Worm (Caenorhabditis elegans): ENCODE results near the gene frpr-14.

The frpr-14 gene

DNA sequence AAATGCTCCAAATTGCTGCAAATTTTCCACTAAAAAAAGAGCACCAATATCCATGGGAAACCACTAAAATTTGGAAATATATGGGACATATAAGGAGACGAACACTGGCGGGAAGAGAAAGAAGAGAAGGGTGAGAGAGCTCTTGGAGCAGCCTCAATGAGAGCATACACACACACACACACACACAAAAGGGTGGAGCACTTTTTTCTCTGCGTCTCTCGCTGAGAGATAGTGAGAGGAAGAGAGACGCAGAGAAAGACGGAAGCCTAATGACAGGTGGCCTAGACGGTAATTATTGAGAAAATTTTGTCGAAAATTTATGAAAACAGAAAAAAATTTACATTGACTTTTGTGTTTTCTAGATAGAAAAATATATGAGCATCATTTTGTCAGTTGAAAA, 28.3 kb upstream of the frpr-14 start (continued):
- no peak for TF ChIP-seq R02D3.7 (tag; optimal IDR thresholded peaks at IDR 0.05)
- no peak for TF ChIP-seq ceh-82 (tag; optimal IDR thresholded peaks at IDR 0.05)
- TF ChIP-seq mdt-29 (GFP tag; IDR thresholded peaks at IDR 0.05) = no peak
- TF ChIP-seq attf-4 (tag; optimal IDR thresholded peaks at IDR 0.05) = no peak
- TF ChIP-seq ZK337.2 (GFP tag; IDR thresholded peaks at IDR 0.05) = no peak
- no peak for TF ChIP-seq zfp-3 (GFP tag; conservative IDR thresholded peaks at IDR 0.05)
- no peak for TF ChIP-seq nhr-77 (tag; optimal IDR thresholded peaks at IDR 0.05)
- TF ChIP-seq nhr-102 (tag; optimal IDR thresholded peaks at IDR 0.05) = no peak
- no peak for TF ChIP-seq unc-130 (GFP tag; optimal IDR thresholded peaks at IDR 0.05)
- peak; percentile 65 for TF ChIP-seq hmg-1.1 (GFP tag; IDR thresholded peaks at IDR 0.05)
- no peak for TF ChIP-seq vab-7 (GFP tag; IDR thresholded peaks at IDR 0.05)
- TF ChIP-seq duxl-1 (tag; optimal IDR thresholded peaks at IDR 0.05; ENCODE audit: poor library complexity) = no peak
- TF ChIP-seq ceh-20 (GFP tag; IDR thresholded peaks at IDR 0.05) = no peak
- no peak for TF ChIP-seq lsy-2 (tag; optimal IDR thresholded peaks at IDR 0.05)
- no peak for TF ChIP-seq jun-1 (tag; optimal IDR thresholded peaks at IDR 0.05)
- TF ChIP-seq arid-1 (GFP tag; conservative IDR thresholded peaks at IDR 0.05) = no peak
- no peak for TF ChIP-seq mxl-3 (GFP tag; optimal IDR thresholded peaks at IDR 0.05)
- TF ChIP-seq zip-2 (tag; optimal IDR thresholded peaks at IDR 0.05) = no peak
- TF ChIP-seq spr-3 (GFP tag; optimal IDR thresholded peaks at IDR 0.05) = no peak
- no peak for TF ChIP-seq rbr-2 (tag; optimal IDR thresholded peaks at IDR 0.05)
- TF ChIP-seq F10B5.3 (tag; optimal IDR thresholded peaks at IDR 0.05) = no peak
- no peak for TF ChIP-seq madf-5 (GFP tag; IDR thresholded peaks at IDR 0.05)
- no peak for TF ChIP-seq nhr-237 (tag; optimal IDR thresholded peaks at IDR 0.05)
- TF ChIP-seq F49E8.2 (tag; optimal IDR thresholded peaks at IDR 0.05; ENCODE audit: borderline replicate concordance) = no peak
- no peak for TF ChIP-seq madf-9 (GFP tag; conservative IDR thresholded peaks at IDR 0.05)
- no peak for TF ChIP-seq dpl-1 (GFP tag; optimal IDR thresholded peaks at IDR 0.05)
- no peak for TF ChIP-seq pha-4 (GFP tag; IDR thresholded peaks at IDR 0.05)
- no peak for TF ChIP-seq pha-4 (tag; optimal IDR thresholded peaks at IDR 0.05)
- TF ChIP-seq gei-8 (GFP tag; optimal IDR thresholded peaks at IDR 0.05) = no peak
- TF ChIP-seq hlh-30 (tag; optimal IDR thresholded peaks at IDR 0.05; ENCODE audit: insufficient read depth) = peak; percentile 12
- TF ChIP-seq ztf-7 (tag; optimal IDR thresholded peaks at IDR 0.05) = no peak
- TF ChIP-seq sdz-12 (GFP tag; optimal IDR thresholded peaks at IDR 0.05) = no peak
- no peak for TF ChIP-seq zag-1 (tag; optimal IDR thresholded peaks at IDR 0.05)
- TF ChIP-seq ceh-32 (tag; optimal IDR thresholded peaks at IDR 0.05; ENCODE audit: poor library complexity) = no peak
- TF ChIP-seq mep-1 (tag; optimal IDR thresholded peaks at IDR 0.05) = peak; percentile 1
- TF ChIP-seq saeg-2 (GFP tag; IDR thresholded peaks at IDR 0.05) = no peak
- TF ChIP-seq nhr-41 (GFP tag; IDR thresholded peaks at IDR 0.05) = no peak
- peak; percentile 29 for TF ChIP-seq hlh-11 (tag; optimal IDR thresholded peaks at IDR 0.05)
- TF ChIP-seq spr-1 (tag; optimal IDR thresholded peaks at IDR 0.05) = no peak
- TF ChIP-seq tag-97 (GFP tag; IDR thresholded peaks at IDR 0.05) = no peak

DNA sequence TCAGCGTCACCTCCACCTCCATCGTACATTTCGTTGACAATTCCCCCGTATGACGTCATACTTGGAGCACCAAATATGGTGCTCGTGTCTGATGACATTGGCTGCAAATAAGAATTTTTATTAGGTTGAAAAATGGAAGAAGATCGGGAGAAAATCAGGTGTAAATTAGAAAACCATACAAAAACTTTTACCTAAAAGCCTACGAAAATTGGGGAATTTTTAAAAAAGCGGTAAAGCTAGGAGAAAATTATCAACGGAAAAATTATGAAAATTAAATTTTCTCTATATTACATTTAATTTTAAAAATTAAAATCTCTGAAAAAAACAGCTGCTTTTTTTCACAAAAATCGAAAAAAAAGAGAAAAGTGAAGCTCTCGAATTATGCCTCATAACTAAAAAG, 26.3 kb upstream of the frpr-14 start, which contains the start of gene T04B8.5:
Gene T04B8.5 (minus strand): TSS at position 101 of the 400 bp plus-strand sequence.
- no peak for TF ChIP-seq egl-27 (tag; optimal IDR thresholded peaks at IDR 0.05)
- TF ChIP-seq aha-1 (tag) = peak; percentile 55
- TF ChIP-seq tra-1 (GFP tag; IDR thresholded peaks at IDR 0.05) = no peak
- TF ChIP-seq nhr-6 (tag; optimal IDR thresholded peaks at IDR 0.05) = no peak

All from whole organism, L4 larva.